Worm (Caenorhabditis elegans) whole organism, late embryonic: ENCODE results near the gene lrch-1.

ENCODE experiments used
- F13H6.1 ChIP-seq: sonication (generic microtip); optimal IDR thresholded peaks from 2 replicates; lab custom pipeline; 2016; ENCODE audit warnings: missing genetic modification characterization, missing compliant biosample characterization
- K02D7.2 ChIP-seq: sonication (generic microtip); optimal IDR thresholded peaks from 2 replicates; lab custom pipeline; 2017; ENCODE audit warnings: mild to moderate bottlenecking, missing genetic modification characterization, missing compliant biosample characterization
- K09A11.1 ChIP-seq: sonication (generic microtip); optimal IDR thresholded peaks from 2 replicates; lab custom pipeline; 2017; ENCODE audit warnings: antibody characterized with exemption, mild to moderate bottlenecking, missing genetic modification characterization, missing compliant biosample characterization; ENCODE audit not compliant: insufficient read depth
- Y22D7AL.16 ChIP-seq: sonication (generic microtip); optimal IDR thresholded peaks from 2 replicates; lab custom pipeline; 2016; ENCODE audit warnings: missing genetic modification characterization, missing compliant biosample characterization
- ama-1 ChIP-seq: fragments of 150-350 bp; optimal IDR thresholded peaks from 2 replicates; lab custom pipeline; 2014
- ceh-14 ChIP-seq: sonication (generic microtip); optimal IDR thresholded peaks from 2 replicates; lab custom pipeline; 2016; ENCODE audit warnings: missing genotype, missing genetic modification characterization, missing compliant biosample characterization
- ceh-18 ChIP-seq: sonication (generic microtip); optimal IDR thresholded peaks from 2 replicates; lab custom pipeline; 2016; ENCODE audit warnings: missing genetic modification characterization, missing compliant biosample characterization
- ceh-19 ChIP-seq: fragments of 200-800 bp; sonication (Bioruptor generic); optimal IDR thresholded peaks from 2 replicates; lab custom pipeline; 2018; ENCODE audit warnings: mild to moderate bottlenecking, missing genetic modification characterization, missing compliant biosample characterization
- ceh-31 ChIP-seq: sonication (generic microtip); optimal IDR thresholded peaks from 2 replicates; lab custom pipeline; 2016; ENCODE audit warnings: missing genetic modification characterization, missing compliant biosample characterization
- ceh-34 ChIP-seq: sonication (generic microtip); optimal IDR thresholded peaks from 2 replicates; lab custom pipeline; 2016; ENCODE audit warnings: mild to moderate bottlenecking, missing genetic modification characterization, missing compliant biosample characterization
- ceh-45 ChIP-seq: fragments of 200-800 bp; sonication (Bioruptor generic); IDR thresholded peaks from 2 replicates; pipeline ENCODE4 v1.3.6; 2022; ENCODE audit warnings: missing genetic modification reagents, missing genetic modification characterization, missing compliant biosample characterization
- ceh-48 ChIP-seq: sonication (generic microtip); optimal IDR thresholded peaks from 2 replicates; lab custom pipeline; 2016; ENCODE audit warnings: missing genetic modification characterization, inconsistent platforms, missing compliant biosample characterization
- ceh-6 ChIP-seq: fragments of 200-800 bp; sonication (Bioruptor generic); optimal IDR thresholded peaks from 2 replicates; lab custom pipeline; 2018; ENCODE audit warnings: mild to moderate bottlenecking, missing genetic modification characterization, missing compliant biosample characterization
- ceh-9 ChIP-seq: sonication (generic microtip); optimal IDR thresholded peaks from 2 replicates; lab custom pipeline; 2016; ENCODE audit warnings: mild to moderate bottlenecking, missing genetic modification characterization, inconsistent platforms, missing compliant biosample characterization
- che-1 ChIP-seq: sonication (generic microtip); optimal IDR thresholded peaks from 2 replicates; lab custom pipeline; 2016; ENCODE audit warnings: mild to moderate bottlenecking, missing genetic modification characterization, missing compliant biosample characterization
- dmd-4 ChIP-seq: sonication (generic microtip); optimal IDR thresholded peaks from 2 replicates; lab custom pipeline; 2016; ENCODE audit warnings: borderline replicate concordance, missing genetic modification characterization, missing compliant biosample characterization
- dve-1 ChIP-seq: sonication (generic microtip); optimal IDR thresholded peaks from 2 replicates; lab custom pipeline; 2017; ENCODE audit warnings: antibody characterized with exemption, mild to moderate bottlenecking, missing genetic modification characterization, missing compliant biosample characterization
- elt-4 ChIP-seq: sonication (generic microtip); optimal IDR thresholded peaks from 2 replicates; lab custom pipeline; 2016; ENCODE audit warnings: missing genetic modification characterization, missing compliant biosample characterization
- ets-4 ChIP-seq: sonication (generic microtip); optimal IDR thresholded peaks from 2 replicates; lab custom pipeline; 2016; ENCODE audit warnings: missing genetic modification characterization, missing compliant biosample characterization
- fax-1 ChIP-seq: sonication (generic microtip); optimal IDR thresholded peaks from 2 replicates; lab custom pipeline; 2016; ENCODE audit warnings: missing genotype, missing genetic modification characterization, missing compliant biosample characterization
- fkh-10 ChIP-seq: fragments of 150-350 bp; optimal IDR thresholded peaks from 2 replicates; lab custom pipeline; 2014; ENCODE audit warnings: missing biosample characterization, missing genetic modification reagents, missing genetic modification characterization
- fkh-6 ChIP-seq: sonication (generic microtip); optimal IDR thresholded peaks from 2 replicates; lab custom pipeline; 2016; ENCODE audit warnings: missing genetic modification characterization, missing compliant biosample characterization
- gmeb-2 ChIP-seq: sonication (generic microtip); optimal IDR thresholded peaks from 2 replicates; lab custom pipeline; 2016; ENCODE audit warnings: missing genetic modification characterization, inconsistent platforms, missing compliant biosample characterization
- hlh-8 ChIP-seq: sonication (generic microtip); optimal IDR thresholded peaks from 2 replicates; lab custom pipeline; 2016; ENCODE audit warnings: missing genotype, missing genetic modification characterization, missing compliant biosample characterization
- madf-2 ChIP-seq: sonication (generic microtip); optimal IDR thresholded peaks from 2 replicates; lab custom pipeline; 2017; ENCODE audit warnings: missing genetic modification characterization, missing compliant biosample characterization
- nfya-1 ChIP-seq: sonication (generic microtip); optimal IDR thresholded peaks from 2 replicates; lab custom pipeline; 2017; ENCODE audit warnings: missing genetic modification characterization, mild to moderate bottlenecking, missing compliant biosample characterization, antibody characterized with exemption, moderate library complexity
- pax-1 ChIP-seq: fragments of 150-350 bp; optimal IDR thresholded peaks from 2 replicates; lab custom pipeline; 2014; ENCODE audit warnings: missing biosample characterization, missing genetic modification characterization
- pha-4 ChIP-seq: fragments of 150-350 bp; optimal IDR thresholded peaks from 2 replicates; lab custom pipeline; 2018; ENCODE audit warnings: missing biosample characterization, missing genetic modification reagents, missing genetic modification characterization
- pros-1 ChIP-seq: fragments of 150-350 bp; optimal IDR thresholded peaks from 2 replicates; lab custom pipeline; 2014; ENCODE audit warnings: missing biosample characterization, missing genetic modification reagents, missing genetic modification characterization
- ref-2 ChIP-seq: sonication (generic microtip); optimal IDR thresholded peaks from 2 replicates; lab custom pipeline; 2016; ENCODE audit warnings: missing genetic modification characterization, missing compliant biosample characterization
- rnt-1 ChIP-seq: sonication (generic microtip); optimal IDR thresholded peaks from 2 replicates; lab custom pipeline; 2016; ENCODE audit warnings: missing genetic modification characterization, missing compliant biosample characterization
- sdc-2 ChIP-seq: sonication (generic microtip); optimal IDR thresholded peaks from 2 replicates; lab custom pipeline; 2016; ENCODE audit warnings: missing genotype, missing genetic modification characterization, missing compliant biosample characterization
- sox-2 ChIP-seq: fragments of 200-800 bp; sonication (Bioruptor generic); IDR thresholded peaks from 2 replicates; pipeline ENCODE4 v1.3.6; 2022; ENCODE audit warnings: missing genetic modification reagents, missing genetic modification characterization, missing compliant biosample characterization
- syd-9 ChIP-seq: sonication (generic microtip); optimal IDR thresholded peaks from 2 replicates; lab custom pipeline; 2016; ENCODE audit warnings: mild to moderate bottlenecking, missing genetic modification characterization, moderate library complexity, missing compliant biosample characterization
- tbx-2 ChIP-seq: sonication (generic microtip); optimal IDR thresholded peaks from 2 replicates; lab custom pipeline; 2016; ENCODE audit warnings: missing genetic modification characterization, missing compliant biosample characterization
- tbx-7 ChIP-seq: sonication (generic microtip); optimal IDR thresholded peaks from 2 replicates; lab custom pipeline; 2016; ENCODE audit warnings: missing genotype, missing genetic modification characterization, missing compliant biosample characterization
- unc-42 ChIP-seq: sonication (generic microtip); optimal IDR thresholded peaks from 2 replicates; lab custom pipeline; 2016; ENCODE audit warnings: missing genotype, missing genetic modification characterization, missing compliant biosample characterization
- zip-5 ChIP-seq: sonication (generic microtip); optimal IDR thresholded peaks from 2 replicates; lab custom pipeline; 2016; ENCODE audit warnings: missing genetic modification characterization, missing compliant biosample characterization
- ztf-16 ChIP-seq: sonication (generic microtip); optimal IDR thresholded peaks from 2 replicates; lab custom pipeline; 2017; ENCODE audit warnings: missing genetic modification characterization, missing compliant biosample characterization

lrch-1 gene

ce11 chrX:6250272-6250752, 33.9 kb upstream of the lrch-1 start:
- peak; percentile 25 for TF ChIP-seq tbx-2 (tag; lab: Kevin White, UChicago)
- TF ChIP-seq sdc-2, result no peak
- peak; percentile 73 for TF ChIP-seq ceh-18 (tag; lab: Kevin White, UChicago)
- TF ChIP-seq fkh-10, result no peak
- no peak for TF ChIP-seq K02D7.2 (tag; lab: Kevin White, UChicago)
- no peak for TF ChIP-seq zip-5 (tag; lab: Kevin White, UChicago)

DNA sequence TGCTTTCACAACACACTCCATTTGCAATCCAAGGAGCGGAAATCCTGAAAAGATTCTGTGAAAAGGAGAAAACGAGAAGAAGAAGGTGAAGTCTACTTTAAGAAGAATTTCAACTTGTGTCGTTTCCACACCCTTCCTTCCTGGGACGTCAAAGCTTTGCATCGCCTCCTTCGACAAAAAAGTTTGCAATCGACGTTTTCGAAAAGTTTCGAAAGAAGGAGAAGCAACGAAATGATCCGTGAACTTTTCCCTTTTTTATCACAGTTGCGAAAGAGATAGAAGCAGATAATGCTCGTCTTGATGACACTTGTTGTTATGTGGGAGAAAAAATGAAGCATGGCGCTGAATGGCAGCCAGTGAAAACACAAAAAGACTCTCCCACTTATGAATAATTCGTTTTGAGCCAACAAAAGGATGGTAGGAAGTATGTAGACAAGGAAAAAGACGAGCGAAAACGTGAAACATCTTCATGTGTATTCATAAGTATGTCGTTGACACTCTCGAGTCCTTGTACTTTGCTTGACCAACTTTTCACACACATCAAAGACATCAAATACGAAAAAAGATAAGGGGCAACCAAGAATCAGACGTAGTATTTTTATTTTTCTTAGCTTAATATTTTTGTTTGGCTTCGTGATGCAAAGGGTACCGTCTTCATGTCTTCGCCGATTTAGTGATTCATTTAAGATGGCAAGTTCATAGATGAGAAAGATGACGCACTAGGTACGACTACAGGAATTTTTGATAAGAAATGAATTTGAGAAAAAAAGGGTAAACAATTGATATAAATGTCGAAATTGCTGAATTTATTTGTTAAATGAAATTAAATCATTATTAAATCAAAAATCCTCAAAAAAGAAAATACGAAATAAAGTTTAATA, 32.6 kb upstream of the lrch-1 start:
- TF ChIP-seq ceh-6 (GFP tag; lab: Kevin White, UChicago), result no peak
- no peak for TF ChIP-seq tbx-2 (tag; lab: Kevin White, UChicago)
- TF ChIP-seq ceh-31 (tag; lab: Kevin White, UChicago), result peak; percentile 28
- no peak for TF ChIP-seq sdc-2
- TF ChIP-seq pha-4 (tag; lab: Kevin White, UChicago), result no peak

DNA sequence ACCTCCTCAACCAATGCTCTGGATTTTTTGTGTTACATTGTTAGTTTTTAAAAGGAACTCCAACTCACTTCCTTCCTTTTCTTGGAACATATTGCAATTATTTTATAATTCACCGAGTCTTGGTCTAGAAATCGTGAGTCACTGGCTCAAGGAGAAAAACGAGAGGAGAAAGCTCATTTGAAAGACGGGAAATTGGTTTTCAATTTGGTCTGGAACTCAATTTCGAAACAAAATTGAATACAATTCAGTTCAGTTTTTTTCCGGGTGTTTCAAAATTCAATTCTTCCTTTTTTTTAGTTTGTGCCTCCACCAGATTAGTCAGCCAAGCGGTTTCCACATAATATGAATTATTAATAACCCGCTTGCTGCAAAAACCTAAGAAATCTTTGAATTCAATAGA, 31.4 kb upstream of the lrch-1 start:
- TF ChIP-seq madf-2 (tag; lab: Kevin White, UChicago), result no peak
- no peak for TF ChIP-seq ref-2
- TF ChIP-seq unc-42 (tag; lab: Kevin White, UChicago), result peak; percentile 43
- TF ChIP-seq ceh-14 (tag; lab: Kevin White, UChicago), result no peak
- no peak for TF ChIP-seq K09A11.1

- TF ChIP-seq fkh-6 (tag; lab: Kevin White, UChicago), result no peak
- no peak for TF ChIP-seq ets-4 (tag; lab: Kevin White, UChicago)
- TF ChIP-seq che-1 (tag; lab: Kevin White, UChicago), result no peak
- no peak for TF ChIP-seq dmd-4
- TF ChIP-seq ceh-31 (tag; lab: Kevin White, UChicago), result no peak
- TF ChIP-seq sox-2 (GFP tag; lab: Robert Waterston, UW), result no peak
- TF ChIP-seq ref-2, result no peak
- TF ChIP-seq ceh-14 (tag; lab: Kevin White, UChicago), result no peak
- no peak for TF ChIP-seq ama-1 (lab: Kevin White, UChicago)
These were observed 30.6 kb upstream of the lrch-1 start for ce11 chrX:6247013-6247412.

DNA sequence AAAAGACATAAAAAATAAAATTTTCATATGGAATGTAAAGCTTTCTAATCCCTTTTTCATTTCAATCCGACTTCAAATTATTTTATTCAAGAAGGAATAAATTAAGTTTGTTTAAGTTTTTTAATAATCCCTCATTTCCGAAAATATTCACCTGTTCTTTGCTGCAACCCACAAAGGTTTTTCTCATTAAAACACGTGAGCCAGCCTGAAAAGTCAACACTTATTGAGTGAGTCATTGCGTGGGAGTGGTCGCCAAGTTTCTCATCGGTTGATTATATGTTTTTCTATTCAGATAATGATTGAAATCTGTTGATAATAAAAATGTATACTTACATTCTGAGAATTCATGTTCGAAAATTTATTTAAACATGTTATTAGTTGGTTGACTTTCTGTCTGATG, 29.0 kb upstream of the lrch-1 start:
- TF ChIP-seq pros-1 (tag; lab: Kevin White, UChicago), result no peak
- no peak for TF ChIP-seq ceh-31 (tag; lab: Kevin White, UChicago)
- no peak for TF ChIP-seq che-1 (tag; lab: Kevin White, UChicago)
- TF ChIP-seq madf-2 (tag; lab: Kevin White, UChicago), result no peak
- no peak for TF ChIP-seq ceh-45 (GFP tag; lab: Robert Waterston, UW)
- no peak for TF ChIP-seq ceh-34 (tag; lab: Kevin White, UChicago)
- TF ChIP-seq ets-4 (tag; lab: Kevin White, UChicago), result no peak
- no peak for TF ChIP-seq ceh-9 (tag; lab: Kevin White, UChicago)
- no peak for TF ChIP-seq F13H6.1
- no peak for TF ChIP-seq rnt-1 (tag; lab: Kevin White, UChicago)
- TF ChIP-seq ref-2, result no peak
- TF ChIP-seq, all 69 proteins: peak for 0

DNA sequence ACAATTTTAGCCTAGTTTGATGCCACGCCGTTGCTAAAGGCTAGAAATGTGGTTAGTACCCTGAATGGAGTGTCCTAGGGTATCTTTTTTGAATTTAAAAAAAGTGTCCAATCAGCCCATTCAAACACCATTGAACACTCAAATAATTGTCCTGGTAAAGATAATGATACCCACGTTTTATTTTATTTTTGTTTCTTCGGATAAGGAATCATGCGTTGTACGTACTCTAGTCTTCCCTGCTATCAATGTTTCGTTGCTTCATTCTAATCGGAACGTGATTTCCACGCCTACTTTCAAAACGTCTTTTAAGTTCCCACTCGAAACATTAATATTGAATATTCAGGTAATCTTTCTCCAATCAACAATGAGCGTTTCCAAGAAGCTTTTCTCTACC, 24.2 kb upstream of the lrch-1 start, which contains the start of gene got-2.2:
Gene got-2.2 (plus strand): TSS at position 344 of the 394 bp plus-strand sequence.
- no peak for TF ChIP-seq nfya-1 (tag; lab: Kevin White, UChicago)
- no peak for TF ChIP-seq elt-4 (tag; lab: Kevin White, UChicago)
- no peak for TF ChIP-seq syd-9 (tag; lab: Kevin White, UChicago)
- TF ChIP-seq fax-1 (tag; lab: Kevin White, UChicago), result no peak
- no peak for TF ChIP-seq tbx-7 (tag; lab: Kevin White, UChicago)
- TF ChIP-seq K09A11.1, result no peak
- no peak for TF ChIP-seq F13H6.1
- no peak for TF ChIP-seq ceh-14 (tag; lab: Kevin White, UChicago)
- no peak for TF ChIP-seq ztf-16 (tag; lab: Kevin White, UChicago)
- no peak for TF ChIP-seq gmeb-2
- TF ChIP-seq ceh-19 (GFP tag; lab: Kevin White, UChicago), result no peak
- no peak for TF ChIP-seq Y22D7AL.16 (tag; lab: Kevin White, UChicago)
- no peak for TF ChIP-seq dmd-4
- no peak for TF ChIP-seq pax-1 (tag; lab: Kevin White, UChicago)
- no peak for TF ChIP-seq dve-1 (tag; lab: Kevin White, UChicago)
- no peak for TF ChIP-seq hlh-8 (tag; lab: Kevin White, UChicago)
- no peak for TF ChIP-seq ceh-48
